Worm (Caenorhabditis elegans): ENCODE results near the gene nep-2.

DNA sequence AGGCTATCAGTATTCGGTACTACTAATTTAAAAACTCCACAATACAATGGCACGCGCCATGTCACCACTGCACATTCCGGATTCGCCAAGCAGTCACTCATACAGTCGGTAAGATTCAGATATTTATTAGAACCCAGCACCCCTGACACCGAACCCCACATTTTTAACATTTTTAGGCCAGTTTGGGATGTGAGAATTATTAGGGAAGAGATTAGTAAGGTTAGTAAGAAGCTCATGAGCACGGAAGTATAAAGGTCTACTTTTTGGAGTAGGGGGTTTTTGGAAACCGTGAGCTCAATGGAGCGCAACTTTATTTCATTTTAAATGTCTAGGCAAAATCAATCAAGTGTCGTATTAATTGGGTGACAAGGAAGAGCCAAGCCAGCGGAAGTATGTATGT, 32.4 kb upstream of the nep-2 start, which contains the start of gene F29A7.8:
- TF ChIP-seq hmbx-1 (tag; optimal IDR thresholded peaks at IDR 0.05) (no peak), pes-1 (GFP tag; IDR thresholded peaks at IDR 0.05) (no peak), hnd-1 (tag; optimal IDR thresholded peaks at IDR 0.05) (no peak), ama-1 (optimal IDR thresholded peaks at IDR 0.05) (no peak), aly-1 (tag; optimal IDR thresholded peaks at IDR 0.05) (no peak), flt-1 (GFP tag; IDR thresholded peaks at IDR 0.05) (no peak), tra-4 (tag; optimal IDR thresholded peaks at IDR 0.05) (no peak)

Data from whole organism, early embryonic.